Worm (Caenorhabditis elegans): ENCODE data around the gene Y9C9A.5.

ce11 chrIV:4937647-4938046, 4.1 kb upstream of the Y9C9A.5 start, which contains the start of gene fbxa-86:
- TF ChIP-seq med-1 (GFP tag; optimal IDR thresholded peaks at IDR 0.05; ENCODE audit: insufficient read depth) (no peak), tab-1 (GFP tag; IDR thresholded peaks at IDR 0.05) (no peak)
